Worm (Caenorhabditis elegans): Measurements from ENCODE around the gene ceph-41.

- TF ChIP-seq pha-4 (tag; optimal IDR thresholded peaks at IDR 0.05) (no peak), elt-3 (tag; optimal IDR thresholded peaks at IDR 0.05) (no peak), bed-3 (GFP tag; optimal IDR thresholded peaks at IDR 0.05) (no peak), unc-62 (GFP tag; optimal IDR thresholded peaks at IDR 0.05) (no peak), mab-5 (tag; optimal IDR thresholded peaks at IDR 0.05) (no peak), nhr-12 (tag; optimal IDR thresholded peaks at IDR 0.05) (no peak), unc-39 (tag; optimal IDR thresholded peaks at IDR 0.05) (no peak), cnd-1 (tag; optimal IDR thresholded peaks at IDR 0.05) (no peak), sem-2 (GFP tag; optimal IDR thresholded peaks at IDR 0.05) (no peak)
These were observed 12.0 kb downstream of the ceph-41 start, which contains the start of gene pmk-3 for ce11 chrIV:8138984-8139383.

Data from whole organism, mixed stage, embryonic.